Worm (Caenorhabditis elegans) whole organism, L4/young adult: Measurements from ENCODE around the gene F58E1.13.

ENCODE experiments used
- dao-5 ChIP-seq: sonication (generic microtip); optimal IDR thresholded peaks from 2 replicates; lab custom pipeline; 2016; ENCODE audit warnings: missing genotype, missing genetic modification characterization, moderate library complexity, missing compliant biosample characterization
- him-1 ChIP-seq: sonication (generic microtip); optimal IDR thresholded peaks from 2 replicates; lab custom pipeline; 2016; ENCODE audit warnings: missing genotype, missing genetic modification reagents, missing genetic modification characterization, missing compliant biosample characterization

DNA sequence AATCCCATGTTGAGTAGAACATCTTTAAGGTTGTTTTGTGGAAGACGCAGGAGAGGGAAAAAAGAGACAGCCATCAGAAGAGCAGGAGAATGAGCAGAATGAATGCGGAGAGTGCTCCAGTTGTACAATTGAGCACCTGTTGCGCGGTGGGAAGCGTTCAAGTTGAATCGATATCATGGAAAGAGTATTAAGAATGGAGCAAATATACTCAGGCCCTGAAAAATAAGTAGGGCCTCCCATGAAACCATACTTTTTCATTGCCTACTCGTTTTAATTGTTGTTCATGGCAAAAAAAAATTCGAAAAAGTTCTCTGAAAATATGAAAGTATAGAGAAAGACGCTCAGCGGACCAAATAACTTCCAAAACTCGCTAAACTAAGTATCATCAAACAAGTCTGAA lies 23.5 kb upstream of the F58E1.13 start, which contains the start of gene fbxb-48:
- TF ChIP-seq dao-5 (tag; lab: Kevin White, UChicago) (no peak), him-1 (no peak)
